ENCODE assay signal across 5 worm cellular contexts in genomic region chrV:53286-53685, ce11.
TF ChIP-seq lines count a peak whose summit lies in the region.

No protein-coding gene starts in this region.

TF ChIP-seq in whole organism, L1 larva, 84 proteins besides CTCF, POLR2A, EP300 and RAD21 (continues in another document):
- TF ChIP-seq dpl-1 (GFP tag; optimal IDR thresholded peaks at IDR 0.05; lab: Kevin White, UChicago) (peak in 2 of 3 experiments; percentile 14 to 44), dsc-1 (tag; optimal IDR thresholded peaks at IDR 0.05; lab: Kevin White, UChicago) (peak; percentile 46), nhr-237 (tag; optimal IDR thresholded peaks at IDR 0.05; lab: Kevin White, UChicago) (no peak), fkh-10 (GFP tag; optimal IDR thresholded peaks at IDR 0.05; lab: Kevin White, UChicago) (no peak), lsy-2 (tag; optimal IDR thresholded peaks at IDR 0.05; lab: Kevin White, UChicago) (peak; percentile 21 to 39), elt-3 (tag; optimal IDR thresholded peaks at IDR 0.05; lab: Kevin White, UChicago) (peak in 1 of 6 experiments; percentile 47), zip-4 (GFP tag; optimal IDR thresholded peaks at IDR 0.05; lab: Kevin White, UChicago) (peak; percentile 2), efl-1 (optimal IDR thresholded peaks at IDR 0.05; lab: Kevin White, UChicago) (peak; percentile 28 to 37), efl-1 (GFP tag; optimal IDR thresholded peaks at IDR 0.05 in 1 of 2; lab: Kevin White, UChicago) (peak; percentile 33 to 95), hlh-4 (tag; optimal IDR thresholded peaks at IDR 0.05; lab: Kevin White, UChicago) (no peak), mep-1 (tag; optimal IDR thresholded peaks at IDR 0.05; lab: Kevin White, UChicago) (peak; percentile 49), blmp-1 (tag; optimal IDR thresholded peaks at IDR 0.05; lab: Kevin White, UChicago) (peak; percentile 25), ets-5 (GFP tag; IDR thresholded peaks at IDR 0.05; lab: Robert Waterston, UW) (no peak), isw-1 (GFP tag; IDR thresholded peaks at IDR 0.05; lab: Robert Waterston, UW) (no peak), mef-2 (tag; optimal IDR thresholded peaks at IDR 0.05; lab: Kevin White, UChicago) (no peak), mab-9 (GFP tag; IDR thresholded peaks at IDR 0.05; lab: Robert Waterston, UW) (no peak), elt-2 (tag; optimal IDR thresholded peaks at IDR 0.05; lab: Kevin White, UChicago) (peak; percentile 35), sox-4 (tag; optimal IDR thresholded peaks at IDR 0.05; lab: Kevin White, UChicago) (no peak)

TF ChIP-seq in whole organism, L3 larva, 47 proteins besides CTCF, POLR2A, EP300 and RAD21:
- TF ChIP-seq nfya-1 (tag; optimal IDR thresholded peaks at IDR 0.05; lab: Kevin White, UChicago; ENCODE audit: insufficient read depth) (peak; percentile 20), pha-4 (tag; optimal IDR thresholded peaks at IDR 0.05; lab: Kevin White, UChicago) (peak; percentile 31), lsy-12 (tag; optimal IDR thresholded peaks at IDR 0.05; lab: Kevin White, UChicago) (peak; percentile 57), jun-1 (tag; optimal IDR thresholded peaks at IDR 0.05; lab: Kevin White, UChicago) (peak; percentile 7), elt-2 (tag; optimal IDR thresholded peaks at IDR 0.05; lab: Kevin White, UChicago) (peak; percentile 30), tbx-2 (tag; optimal IDR thresholded peaks at IDR 0.05; lab: Kevin White, UChicago) (peak; percentile 45), hmg-11 (tag; optimal IDR thresholded peaks at IDR 0.05; lab: Kevin White, UChicago) (peak; percentile 21), nhr-43 (tag; optimal IDR thresholded peaks at IDR 0.05; lab: Kevin White, UChicago; ENCODE audit: poor library complexity, severe bottlenecking) (peak; percentile 60), nhr-237 (tag; optimal IDR thresholded peaks at IDR 0.05; lab: Kevin White, UChicago) (no peak), zag-1 (tag; optimal IDR thresholded peaks at IDR 0.05; lab: Kevin White, UChicago) (no peak), mdl-1 (tag; optimal IDR thresholded peaks at IDR 0.05; lab: Kevin White, UChicago) (peak; percentile 25), fkh-2 (tag; optimal IDR thresholded peaks at IDR 0.05; lab: Kevin White, UChicago) (no peak), nhr-76 (tag; optimal IDR thresholded peaks at IDR 0.05; lab: Kevin White, UChicago) (peak; percentile 25), ama-1 (optimal IDR thresholded peaks at IDR 0.05; lab: Kevin White, UChicago) (no peak)

TF ChIP-seq in whole organism, early embryonic, 17 proteins besides CTCF, POLR2A, EP300 and RAD21:
- TF ChIP-seq hmbx-1 (tag; optimal IDR thresholded peaks at IDR 0.05; lab: Kevin White, UChicago) = no peak
- TF ChIP-seq ets-7 (tag; optimal IDR thresholded peaks at IDR 0.05; lab: Kevin White, UChicago) = peak; percentile 72
- no peak for TF ChIP-seq ama-1 (optimal IDR thresholded peaks at IDR 0.05; lab: Kevin White, UChicago)
- TF ChIP-seq tbx-37 (GFP tag; conservative IDR thresholded peaks at IDR 0.05; lab: Robert Waterston, UW) = peak; percentile 73
- TF ChIP-seq hmg-4 (GFP tag; optimal IDR thresholded peaks at IDR 0.05; lab: Kevin White, UChicago) = peak; percentile 75
- peak; percentile 82 for TF ChIP-seq scrt-1 (GFP tag; IDR thresholded peaks at IDR 0.05; lab: Robert Waterston, UW)
- peak; percentile 60 for TF ChIP-seq ceh-13 (GFP tag; optimal IDR thresholded peaks at IDR 0.05; lab: Kevin White, UChicago)
- TF ChIP-seq tra-4 (tag; optimal IDR thresholded peaks at IDR 0.05; lab: Kevin White, UChicago) = no peak
- peak; percentile 75; the same call in 1 of the 2 replicates for TF ChIP-seq flt-1 (GFP tag; IDR thresholded peaks at IDR 0.05; lab: Robert Waterston, UW)
- peak; percentile 73; the same call in 1 of the 2 replicates for TF ChIP-seq sea-1 (GFP tag; conservative IDR thresholded peaks at IDR 0.05; lab: Robert Waterston, UW)
- TF ChIP-seq B0310.2 (tag; optimal IDR thresholded peaks at IDR 0.05; lab: Kevin White, UChicago) = peak; percentile 51
- TF ChIP-seq ceh-36 (tag; optimal IDR thresholded peaks at IDR 0.05; lab: Kevin White, UChicago) = peak; percentile 71
- TF ChIP-seq pes-1 (GFP tag; IDR thresholded peaks at IDR 0.05; lab: Robert Waterston, UW) = peak; percentile 75
- peak; percentile 70 for TF ChIP-seq aly-1 (tag; optimal IDR thresholded peaks at IDR 0.05; lab: Kevin White, UChicago)
- peak; percentile 52 for TF ChIP-seq hnd-1 (tag; optimal IDR thresholded peaks at IDR 0.05; lab: Kevin White, UChicago)
- TF ChIP-seq F13C5.2 (tag; optimal IDR thresholded peaks at IDR 0.05; lab: Kevin White, UChicago) = peak; percentile 65
- peak; percentile 77 for TF ChIP-seq tbx-11 (GFP tag; IDR thresholded peaks at IDR 0.05; lab: Robert Waterston, UW)

TF ChIP-seq in whole organism, midembryonic, 9 proteins besides CTCF, POLR2A, EP300 and RAD21:
- TF ChIP-seq ztf-29 (GFP tag; IDR thresholded peaks at IDR 0.05; lab: Robert Waterston, UW) = peak; percentile 81
- TF ChIP-seq T22C8.4 (GFP tag; IDR thresholded peaks at IDR 0.05; lab: Robert Waterston, UW) = peak; percentile 85
- peak; percentile 85 for TF ChIP-seq klf-2 (GFP tag; conservative IDR thresholded peaks at IDR 0.05; lab: Robert Waterston, UW)
- TF ChIP-seq cog-1 (tag; optimal IDR thresholded peaks at IDR 0.05; lab: Kevin White, UChicago) = no peak
- TF ChIP-seq med-1 (GFP tag; optimal IDR thresholded peaks at IDR 0.05; lab: Kevin White, UChicago; ENCODE audit: insufficient read depth) = peak; percentile 57
- peak; percentile 90 for TF ChIP-seq ztf-23 (GFP tag; IDR thresholded peaks at IDR 0.05; lab: Robert Waterston, UW)
- peak; percentile 72 for TF ChIP-seq ref-1 (GFP tag; conservative IDR thresholded peaks at IDR 0.05; lab: Robert Waterston, UW)
- TF ChIP-seq tab-1 (GFP tag; IDR thresholded peaks at IDR 0.05; lab: Robert Waterston, UW) = peak; percentile 88
- peak; percentile 90 for TF ChIP-seq flt-1 (GFP tag; IDR thresholded peaks at IDR 0.05; lab: Robert Waterston, UW)

TF ChIP-seq in whole organism, young adult, 124 proteins besides CTCF, POLR2A, EP300 and RAD21 (continues in another document):
- no peak for TF ChIP-seq nfya-2 (GFP tag; IDR thresholded peaks at IDR 0.05; lab: Robert Waterston, UW)
- peak; percentile 37 for TF ChIP-seq mes-4 (tag; optimal IDR thresholded peaks at IDR 0.05; lab: Kevin White, UChicago)
- TF ChIP-seq lag-1 (GFP tag; IDR thresholded peaks at IDR 0.05; lab: Robert Waterston, UW) = no peak
- no peak for TF ChIP-seq Y79H2A.3 (GFP tag; conservative IDR thresholded peaks at IDR 0.05; lab: Robert Waterston, UW)
- 0 out of 2 replicates have a peak, but pooled peaks have one; percentile 40 for TF ChIP-seq C17E4.6 (GFP tag; IDR thresholded peaks at IDR 0.05; lab: Robert Waterston, UW)
- TF ChIP-seq F39B2.1 (GFP tag; IDR thresholded peaks at IDR 0.05; lab: Robert Waterston, UW) = no peak
- 0 out of 2 replicates have a peak, but pooled peaks have one; percentile 21 for TF ChIP-seq madf-8 (GFP tag; conservative IDR thresholded peaks at IDR 0.05; lab: Robert Waterston, UW)
- TF ChIP-seq snpc-1.1 (tag; optimal IDR thresholded peaks at IDR 0.05; lab: Kevin White, UChicago; ENCODE audit: insufficient read depth) = peak; percentile 79
- peak; percentile 82 for TF ChIP-seq T07F8.4 (tag; optimal IDR thresholded peaks at IDR 0.05; lab: Kevin White, UChicago)
- no peak for TF ChIP-seq atf-7 (tag; optimal IDR thresholded peaks at IDR 0.05; lab: Kevin White, UChicago)
- TF ChIP-seq Y53F4B.3 (GFP tag; IDR thresholded peaks at IDR 0.05; lab: Robert Waterston, UW) = 0 out of 2 replicates have a peak, but pooled peaks have one; percentile 13
- TF ChIP-seq F55B11.4 (tag; optimal IDR thresholded peaks at IDR 0.05; lab: Kevin White, UChicago; ENCODE audit: borderline replicate concordance, insufficient read depth) = no peak
- TF ChIP-seq sdz-38 (tag; optimal IDR thresholded peaks at IDR 0.05; lab: Kevin White, UChicago) = no peak
- TF ChIP-seq snpc-4 (GFP tag; optimal IDR thresholded peaks at IDR 0.05; lab: Kevin White, UChicago) = peak; percentile 58
- peak in 2 of 4 experiments; percentile 38 to 80 for TF ChIP-seq snpc-4 (tag; optimal IDR thresholded peaks at IDR 0.05; lab: Kevin White, UChicago)
- peak; percentile 71 for TF ChIP-seq ztf-18 (tag; optimal IDR thresholded peaks at IDR 0.05; lab: Kevin White, UChicago)
- TF ChIP-seq T26A5.8 (tag; optimal IDR thresholded peaks at IDR 0.05; lab: Kevin White, UChicago) = peak; percentile 61
- no peak for TF ChIP-seq hlh-26 (GFP tag; conservative IDR thresholded peaks at IDR 0.05; lab: Robert Waterston, UW)
- peak; percentile 95 for TF ChIP-seq B0261.1 (tag; optimal IDR thresholded peaks at IDR 0.05; lab: Kevin White, UChicago)
- no peak for TF ChIP-seq sea-2 (GFP tag; IDR thresholded peaks at IDR 0.05; lab: Robert Waterston, UW)
- TF ChIP-seq die-1 (tag; optimal IDR thresholded peaks at IDR 0.05; lab: Kevin White, UChicago) = peak; percentile 83
- TF ChIP-seq bed-1 (GFP tag; IDR thresholded peaks at IDR 0.05; lab: Robert Waterston, UW) = no peak
- no peak for TF ChIP-seq tbx-9 (tag; optimal IDR thresholded peaks at IDR 0.05; lab: Kevin White, UChicago; ENCODE audit: borderline replicate concordance)
- TF ChIP-seq egl-44 (GFP tag; IDR thresholded peaks at IDR 0.05; lab: Robert Waterston, UW) = peak; percentile 66; the same call in 1 of the 2 replicates
- no peak for TF ChIP-seq xnd-1 (tag; optimal IDR thresholded peaks at IDR 0.05; lab: Kevin White, UChicago)
- no peak for TF ChIP-seq ceh-100 (GFP tag; IDR thresholded peaks at IDR 0.05; lab: Robert Waterston, UW)
- TF ChIP-seq egrh-3 (GFP tag; IDR thresholded peaks at IDR 0.05; lab: Robert Waterston, UW) = no peak
- peak; percentile 24 for TF ChIP-seq F10E7.11 (tag; optimal IDR thresholded peaks at IDR 0.05; lab: Kevin White, UChicago)
- no peak for TF ChIP-seq ccch-3 (GFP tag; optimal IDR thresholded peaks at IDR 0.05; lab: Kevin White, UChicago)
- TF ChIP-seq bed-2 (GFP tag; IDR thresholded peaks at IDR 0.05; lab: Robert Waterston, UW) = 0 out of 2 replicates have a peak, but pooled peaks have one; percentile 21
- no peak for TF ChIP-seq aptf-3 (GFP tag; IDR thresholded peaks at IDR 0.05; lab: Robert Waterston, UW)
- TF ChIP-seq F37B4.10 (GFP tag; IDR thresholded peaks at IDR 0.05; lab: Robert Waterston, UW) = no peak
- TF ChIP-seq F22D6.2 (tag; optimal IDR thresholded peaks at IDR 0.05; lab: Kevin White, UChicago) = no peak
- TF ChIP-seq nhr-90 (tag; optimal IDR thresholded peaks at IDR 0.05; lab: Kevin White, UChicago) = peak; percentile 57
- TF ChIP-seq pbrm-1 (GFP tag; IDR thresholded peaks at IDR 0.05; lab: Robert Waterston, UW) = peak; percentile 60; the same call in 1 of the 2 replicates
- TF ChIP-seq snpc-3.4 (tag; optimal IDR thresholded peaks at IDR 0.05; lab: Kevin White, UChicago) = peak; percentile 78
- TF ChIP-seq lin-26 (GFP tag; IDR thresholded peaks at IDR 0.05; lab: Robert Waterston, UW) = peak; percentile 96
- no peak for TF ChIP-seq K11D2.4 (GFP tag; IDR thresholded peaks at IDR 0.05; lab: Robert Waterston, UW)
- TF ChIP-seq Y95B8A.8 (GFP tag; IDR thresholded peaks at IDR 0.05; lab: Robert Waterston, UW) = no peak
- peak; percentile 41 for TF ChIP-seq unc-130 (GFP tag; optimal IDR thresholded peaks at IDR 0.05; lab: Kevin White, UChicago)

Comparison
In these comparisons a context has a peak if more than half of its experiments do, and no peak if none do; other contexts are left out.
1. Of the 8 proteins assayed by ChIP-seq in both whole organism, young adult and whole organism, L1 larva: peak only in whole organism, young adult: ama-1 and snpc-4; only in whole organism, L1 larva: dpl-1; in both: efl-1, nhr-90 and unc-130; in neither: 1; mixed calls (peak in some experiments, not most) for 1.